Worm (Caenorhabditis elegans) whole organism, L2 larva: ENCODE measurements around the gene ZK593.3.

ENCODE experiments used
- C34F6.9 ChIP-seq: fragments of 150-350 bp; optimal IDR thresholded peaks from 2 replicates; lab custom pipeline; 2014; ENCODE audit warnings: missing biosample characterization, missing genetic modification characterization
- R02D3.7 ChIP-seq: fragments of 150-350 bp; optimal IDR thresholded peaks from 2 replicates; lab custom pipeline; 2014; ENCODE audit warnings: missing biosample characterization, missing genetic modification characterization
- Y55F3AM.14 ChIP-seq: fragments of 200-800 bp; sonication (Bioruptor generic); optimal IDR thresholded peaks from 2 replicates; lab custom pipeline; 2018; ENCODE audit warnings: mild to moderate bottlenecking, missing genetic modification characterization, missing compliant biosample characterization
- ZK546.5 ChIP-seq: sonication (generic microtip); optimal IDR thresholded peaks from 2 replicates; lab custom pipeline; 2017; ENCODE audit warnings: missing biosample characterization, missing genetic modification characterization
- alr-1 ChIP-seq: fragments of 150-350 bp; optimal IDR thresholded peaks from 2 replicates; lab custom pipeline; 2014; ENCODE audit warnings: missing biosample characterization, missing genetic modification characterization
- aly-2 ChIP-seq: fragments of 150-350 bp; optimal IDR thresholded peaks from 2 replicates; lab custom pipeline; 2014; ENCODE audit warnings: missing biosample characterization, missing genetic modification characterization
- ama-1 ChIP-seq: fragments of 150-350 bp; optimal IDR thresholded peaks from 2 replicates; lab custom pipeline; 2018; ENCODE audit warnings: inconsistent platforms
- blmp-1 ChIP-seq: sonication (generic microtip); optimal IDR thresholded peaks from 2 replicates; lab custom pipeline; 2017; ENCODE audit warnings: missing genetic modification characterization, mild to moderate bottlenecking, missing compliant biosample characterization, antibody characterized with exemption, moderate library complexity; ENCODE audit not compliant: insufficient read depth
- ceh-16 ChIP-seq: fragments of 150-350 bp; optimal IDR thresholded peaks from 2 replicates; lab custom pipeline; 2014; ENCODE audit warnings: missing biosample characterization, missing genetic modification characterization
- ceh-82 ChIP-seq: fragments of 150-350 bp; optimal IDR thresholded peaks from 2 replicates; lab custom pipeline; 2014; ENCODE audit warnings: missing biosample characterization, missing genetic modification characterization
- crh-2 ChIP-seq: sonication (generic microtip); optimal IDR thresholded peaks from 2 replicates; lab custom pipeline; 2017; ENCODE audit warnings: missing biosample characterization, missing genetic modification characterization
- dmd-4 ChIP-seq: sonication (generic microtip); optimal IDR thresholded peaks from 2 replicates; lab custom pipeline; 2017; ENCODE audit warnings: missing biosample characterization, missing genetic modification characterization
- egl-27 ChIP-seq: sonication (generic microtip); optimal IDR thresholded peaks from 3 replicates; lab custom pipeline; 2017; ENCODE audit warnings: missing biosample characterization, missing genetic modification reagents, missing genetic modification characterization
- elt-1 ChIP-seq: fragments of 150-350 bp; optimal IDR thresholded peaks from 2 replicates; lab custom pipeline; 2014; ENCODE audit warnings: missing biosample characterization, missing genetic modification characterization
- elt-3 ChIP-seq: sonication (generic microtip); optimal IDR thresholded peaks from 2 replicates; lab custom pipeline; 2017; ENCODE audit warnings: missing biosample characterization, missing genetic modification characterization
- fos-1 ChIP-seq: fragments of 150-350 bp; optimal IDR thresholded peaks from 2 replicates; lab custom pipeline; 2014; ENCODE audit warnings: missing biosample characterization, missing genetic modification characterization
- gmeb-1 ChIP-seq: fragments of 150-350 bp; optimal IDR thresholded peaks from 2 replicates; lab custom pipeline; 2014; ENCODE audit warnings: missing biosample characterization, missing genetic modification characterization
- lin-11 ChIP-seq: fragments of 150-350 bp; sonication (generic microtip); optimal IDR thresholded peaks from 2 replicates; lab custom pipeline; 2014; ENCODE audit warnings: missing biosample characterization, missing genetic modification characterization, inconsistent platforms, mixed read lengths
- lin-13 ChIP-seq: fragments of 150-350 bp; optimal IDR thresholded peaks from 2 replicates; lab custom pipeline; 2014; ENCODE audit warnings: missing biosample characterization, missing genetic modification reagents, missing genetic modification characterization
- lin-39 ChIP-seq: fragments of 150-350 bp; optimal IDR thresholded peaks from 2 replicates; lab custom pipeline; 2014; ENCODE audit warnings: missing biosample characterization, missing genetic modification reagents, missing genetic modification characterization
- mdl-1 ChIP-seq, 2 experiments: fragments of 150-350 bp in 1 of 2; sonication (generic microtip) in 1 of 2; optimal IDR thresholded peaks; 2 replicates each; lab custom pipeline; 2017; ENCODE audit warnings: missing biosample characterization in 2 of 2, missing genetic modification characterization in 2 of 2
- nhr-10 ChIP-seq: sonication (generic microtip); optimal IDR thresholded peaks from 2 replicates; lab custom pipeline; 2017; ENCODE audit warnings: missing biosample characterization, missing genetic modification characterization
- nhr-11 ChIP-seq: fragments of 150-350 bp; optimal IDR thresholded peaks from 2 replicates; lab custom pipeline; 2014; ENCODE audit warnings: missing biosample characterization, missing genetic modification characterization
- nhr-12 ChIP-seq: fragments of 150-350 bp; optimal IDR thresholded peaks from 2 replicates; lab custom pipeline; 2014; ENCODE audit warnings: missing biosample characterization, missing genetic modification characterization
- nhr-129 ChIP-seq: fragments of 150-350 bp; optimal IDR thresholded peaks from 2 replicates; lab custom pipeline; 2014; ENCODE audit warnings: missing biosample characterization, missing genetic modification characterization
- nhr-23 ChIP-seq: fragments of 150-350 bp; optimal IDR thresholded peaks from 2 replicates; lab custom pipeline; 2014; ENCODE audit warnings: missing biosample characterization, missing genetic modification reagents, missing genetic modification characterization
- nhr-6 ChIP-seq: fragments of 150-350 bp; optimal IDR thresholded peaks from 2 replicates; lab custom pipeline; 2014; ENCODE audit warnings: missing biosample characterization, missing genetic modification characterization
- nhr-77 ChIP-seq: fragments of 150-350 bp; optimal IDR thresholded peaks from 2 replicates; lab custom pipeline; 2014; ENCODE audit warnings: missing biosample characterization, missing genetic modification characterization
- peb-1 ChIP-seq: fragments of 150-350 bp; optimal IDR thresholded peaks from 2 replicates; lab custom pipeline; 2014; ENCODE audit warnings: missing biosample characterization, missing genetic modification characterization
- sem-4 ChIP-seq: fragments of 150-350 bp; optimal IDR thresholded peaks from 2 replicates; lab custom pipeline; 2014; ENCODE audit warnings: missing biosample characterization, missing genetic modification reagents, missing genetic modification characterization
- skn-1 ChIP-seq: sonication (generic microtip); optimal IDR thresholded peaks from 2 replicates; lab custom pipeline; 2017; ENCODE audit warnings: missing biosample characterization, missing genetic modification characterization
- sma-3 ChIP-seq: sonication (generic microtip); optimal IDR thresholded peaks from 2 replicates; lab custom pipeline; 2016; ENCODE audit warnings: missing genetic modification reagents, missing genetic modification characterization, missing compliant biosample characterization
- snpc-4 ChIP-seq: fragments of 150-350 bp; optimal IDR thresholded peaks from 2 replicates; lab custom pipeline; 2014; ENCODE audit warnings: missing biosample characterization, missing genetic modification characterization
- unc-55 ChIP-seq: fragments of 150-350 bp; sonication (generic microtip); optimal IDR thresholded peaks from 3 replicates; lab custom pipeline; 2014; ENCODE audit warnings: missing biosample characterization, missing genetic modification reagents, missing genetic modification characterization
- unc-62 ChIP-seq: fragments of 150-350 bp; optimal IDR thresholded peaks from 2 replicates; lab custom pipeline; 2014; ENCODE audit warnings: missing biosample characterization, missing genetic modification reagents, missing genetic modification characterization
- zag-1 ChIP-seq: fragments of 150-350 bp; optimal IDR thresholded peaks from 2 replicates; lab custom pipeline; 2014; ENCODE audit warnings: missing biosample characterization, missing genetic modification characterization
- ztf-4 ChIP-seq: fragments of 150-350 bp; optimal IDR thresholded peaks from 2 replicates; lab custom pipeline; 2014; ENCODE audit warnings: missing biosample characterization, missing genetic modification characterization

ZK593.3 gene

DNA sequence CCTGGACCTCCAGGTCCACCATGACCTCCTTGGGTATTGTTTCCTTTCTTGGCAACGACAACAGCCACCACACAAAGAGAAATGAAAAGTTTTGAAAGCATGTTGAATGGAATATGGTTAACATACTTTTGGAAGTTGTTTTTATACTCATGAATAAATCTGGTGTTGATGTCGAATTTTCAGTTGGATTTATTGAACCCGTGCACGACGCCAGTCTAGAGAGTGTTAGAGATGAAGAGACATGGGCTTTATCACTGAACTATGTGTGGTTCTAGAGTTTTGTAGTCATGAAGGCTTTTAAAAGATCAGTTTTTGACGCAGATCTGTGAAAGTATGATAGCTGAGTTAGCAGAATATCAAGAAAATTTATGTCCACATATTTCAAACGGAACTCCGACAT is 21.2 kb upstream of the ZK593.3 start, which contains the start of gene srlf-14:
Gene srlf-14 (minus strand): TSS at position 101 of the 400 bp plus-strand sequence.
- no peak for TF ChIP-seq ceh-16 (tag; lab: Kevin White, UChicago)
- no peak for TF ChIP-seq unc-55 (GFP tag; lab: Kevin White, UChicago)
- no peak for TF ChIP-seq ama-1 (lab: Kevin White, UChicago)
- no peak for TF ChIP-seq dmd-4 (tag; lab: Kevin White, UChicago)
- no peak for TF ChIP-seq nhr-77 (tag; lab: Kevin White, UChicago)
- no peak for TF ChIP-seq nhr-129 (tag; lab: Kevin White, UChicago)
- TF ChIP-seq R02D3.7 (tag; lab: Kevin White, UChicago), result no peak
- TF ChIP-seq gmeb-1 (tag; lab: Kevin White, UChicago), result no peak
- no peak for TF ChIP-seq C34F6.9
- TF ChIP-seq ceh-82, result no peak
- no peak for TF ChIP-seq skn-1 (tag; lab: Kevin White, UChicago)
- no peak for TF ChIP-seq alr-1 (tag; lab: Kevin White, UChicago)
- TF ChIP-seq elt-3 (tag; lab: Kevin White, UChicago), result no peak
- no peak for TF ChIP-seq nhr-23 (tag; lab: Kevin White, UChicago)
- TF ChIP-seq sem-4, result no peak
- no peak for TF ChIP-seq ZK546.5 (tag; lab: Kevin White, UChicago)
- TF ChIP-seq crh-2 (tag; lab: Kevin White, UChicago), result no peak
- no peak for TF ChIP-seq egl-27 (tag; lab: Kevin White, UChicago)
- TF ChIP-seq, all 48 proteins: peak for 0

DNA sequence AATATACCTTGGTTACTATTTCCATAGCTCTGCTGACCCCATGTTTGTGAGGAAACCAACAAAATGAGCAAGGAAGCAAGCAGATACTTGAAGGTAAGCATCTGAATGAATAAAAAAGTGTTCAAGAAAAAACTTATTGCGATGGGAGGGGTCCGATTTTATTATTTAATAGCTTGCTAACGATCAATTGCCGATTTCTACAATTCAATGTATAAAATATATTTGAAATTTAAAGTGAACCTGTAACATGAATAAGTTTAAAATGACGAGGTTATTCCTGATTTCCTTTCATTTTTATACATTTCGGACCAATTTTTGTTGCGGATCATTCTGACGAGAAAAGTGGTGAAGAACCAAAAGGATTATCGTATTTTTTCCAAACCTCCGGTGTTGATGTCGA is 19.0 kb upstream of the ZK593.3 start, which contains the start of gene srlf-13:
Gene srlf-13 (minus strand): TSS at position 101 of the 400 bp plus-strand sequence.
- TF ChIP-seq lin-39 (tag; lab: Kevin White, UChicago) (no peak), nhr-23 (tag; lab: Kevin White, UChicago) (no peak), nhr-12 (tag; lab: Kevin White, UChicago) (no peak), skn-1 (tag; lab: Kevin White, UChicago) (no peak), dmd-4 (tag; lab: Kevin White, UChicago) (no peak), peb-1 (tag; lab: Kevin White, UChicago) (no peak), blmp-1 (no peak), zag-1 (tag; lab: Kevin White, UChicago) (no peak), lin-11 (tag; lab: Kevin White, UChicago) (no peak), unc-55 (GFP tag; lab: Kevin White, UChicago) (no peak), nhr-77 (tag; lab: Kevin White, UChicago) (no peak), ceh-82 (no peak), unc-62 (GFP tag; lab: Kevin White, UChicago) (no peak)

ce11 chrIV:10898160-10898559 is 17.3 kb upstream of the ZK593.3 start:
- TF ChIP-seq nhr-6 (tag; lab: Kevin White, UChicago) (no peak), nhr-12 (tag; lab: Kevin White, UChicago) (no peak), zag-1 (tag; lab: Kevin White, UChicago) (no peak), blmp-1 (no peak), alr-1 (tag; lab: Kevin White, UChicago) (no peak), R02D3.7 (tag; lab: Kevin White, UChicago) (no peak), sem-4 (no peak), mdl-1 (tag; optimal IDR thresholded peaks at IDR 0.05; lab: Kevin White, UChicago) (no peak), nhr-129 (tag; lab: Kevin White, UChicago) (no peak), nhr-11 (tag; lab: Kevin White, UChicago) (no peak), sma-3 (GFP tag; lab: Kevin White, UChicago) (no peak), Y55F3AM.14 (GFP tag; lab: Kevin White, UChicago) (no peak), aly-2 (tag; lab: Kevin White, UChicago) (no peak), unc-55 (GFP tag; lab: Kevin White, UChicago) (no peak), fos-1 (tag; lab: Kevin White, UChicago) (no peak), nhr-23 (tag; lab: Kevin White, UChicago) (no peak), ZK546.5 (tag; lab: Kevin White, UChicago) (no peak), snpc-4 (no peak), ztf-4 (tag; lab: Kevin White, UChicago) (no peak)

DNA sequence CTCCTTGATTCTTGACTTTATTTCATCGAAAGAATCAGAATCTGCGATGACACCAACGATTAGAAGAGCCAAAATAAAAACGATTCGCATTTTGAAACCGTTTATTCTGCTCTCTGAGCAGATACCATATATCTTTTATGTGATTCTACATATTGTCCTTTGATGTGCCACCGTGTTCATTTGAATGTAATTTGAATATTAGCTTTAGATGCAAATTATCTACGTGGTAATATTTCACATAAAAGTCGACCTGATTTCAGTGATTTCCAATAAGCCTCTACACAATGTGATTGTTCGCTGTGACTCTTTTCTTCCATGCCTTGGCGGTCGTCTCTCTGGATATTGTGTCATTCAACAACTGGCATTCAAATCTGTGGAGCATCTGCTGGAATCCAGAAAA is 16.4 kb upstream of the ZK593.3 start, which contains the start of the genes F13E9.9 and F13E9.19:
Gene F13E9.9 (minus strand): TSS at position 101 of the 400 bp plus-strand sequence.
Gene F13E9.19 (plus strand): TSS at position 316 of the 400 bp plus-strand sequence.
- TF ChIP-seq ceh-16 (tag; lab: Kevin White, UChicago) (no peak), nhr-10 (no peak), peb-1 (tag; lab: Kevin White, UChicago) (no peak), dmd-4 (tag; lab: Kevin White, UChicago) (no peak), nhr-11 (tag; lab: Kevin White, UChicago) (no peak), blmp-1 (no peak), unc-62 (GFP tag; lab: Kevin White, UChicago) (no peak), elt-1 (tag; lab: Kevin White, UChicago) (no peak), Y55F3AM.14 (GFP tag; lab: Kevin White, UChicago) (no peak), sma-3 (GFP tag; lab: Kevin White, UChicago) (no peak), snpc-4 (no peak), lin-13 (GFP tag; lab: Kevin White, UChicago) (no peak), nhr-6 (tag; lab: Kevin White, UChicago) (no peak), nhr-23 (tag; lab: Kevin White, UChicago) (no peak), zag-1 (tag; lab: Kevin White, UChicago) (no peak), ZK546.5 (tag; lab: Kevin White, UChicago) (no peak), ztf-4 (tag; lab: Kevin White, UChicago) (no peak), egl-27 (tag; lab: Kevin White, UChicago) (no peak), fos-1 (tag; lab: Kevin White, UChicago) (no peak), alr-1 (tag; lab: Kevin White, UChicago) (no peak)
- TF ChIP-seq, all 48 proteins: peak for 0
